Worm (Caenorhabditis elegans) whole organism, young adult: Measurements from ENCODE around the gene snt-6.

Experiments
- B0336.3 ChIP-seq: fragments of 200-800 bp; sonication (Bioruptor generic); IDR thresholded peaks from 2 replicates; pipeline ENCODE4 v1.3.6; 2022; ENCODE audit warnings: missing genetic modification characterization, missing compliant biosample characterization
- F33H1.4 ChIP-seq: fragments of 200-800 bp; sonication (Bioruptor generic); IDR thresholded peaks from 2 replicates; pipeline ENCODE4 v1.3.6; 2022; ENCODE audit warnings: missing genetic modification reagents, missing genetic modification characterization, missing compliant biosample characterization
- ceh-40 ChIP-seq: fragments of 200-800 bp; sonication (Bioruptor generic); IDR thresholded peaks from 2 replicates; pipeline ENCODE4 v1.3.6; 2022; ENCODE audit warnings: missing genetic modification characterization, missing compliant biosample characterization
- egl-18 ChIP-seq: fragments of 200-800 bp; sonication (Bioruptor generic); IDR thresholded peaks from 2 replicates; pipeline ENCODE4 v1.3.6; 2022; ENCODE audit warnings: missing genetic modification reagents, missing genetic modification characterization, missing compliant biosample characterization
- ets-4 ChIP-seq: fragments of 200-800 bp; sonication (Bioruptor generic); optimal IDR thresholded peaks from 2 replicates; lab custom pipeline; 2018; ENCODE audit warnings: mild to moderate bottlenecking, missing genetic modification characterization, missing compliant biosample characterization
- lag-1 ChIP-seq: fragments of 200-800 bp; sonication (Bioruptor generic); IDR thresholded peaks from 2 replicates; pipeline ENCODE4 v1.3.6; 2022; ENCODE audit warnings: missing genetic modification reagents, missing genetic modification characterization, missing compliant biosample characterization
- lin-40 ChIP-seq: sonication (generic microtip); optimal IDR thresholded peaks from 2 replicates; lab custom pipeline; 2016; ENCODE audit warnings: missing genetic modification characterization, mild to moderate bottlenecking, missing compliant biosample characterization, missing genotype, missing genetic modification reagents
- nfyb-1 ChIP-seq: fragments of 200-800 bp; sonication (Bioruptor generic); IDR thresholded peaks from 2 replicates; pipeline ENCODE4 v1.3.6; 2022; ENCODE audit warnings: missing genetic modification reagents, missing genetic modification characterization, missing compliant biosample characterization
- snpc-4 ChIP-seq, 5 experiments: fragments of 150-350 bp in 1 of 5; sonication (generic microtip) in 4 of 5; optimal IDR thresholded peaks; 2 replicates each; lab custom pipeline; 2014 to 2018; ENCODE audit warnings: missing genetic modification characterization in 5 of 5, missing biosample characterization in 3 of 5, antibody characterized with exemption in 2 of 5, mild to moderate bottlenecking in 2 of 5, missing compliant biosample characterization in 2 of 5, missing genotype in 2 of 5, moderate library complexity in 2 of 5, missing genetic modification reagents in 1 of 5
- unc-62 ChIP-seq: fragments of 150-350 bp; optimal IDR thresholded peaks from 2 replicates; lab custom pipeline; 2014; ENCODE audit warnings: missing biosample characterization, missing genetic modification reagents, missing genetic modification characterization
- ztf-28 ChIP-seq: fragments of 200-800 bp; sonication (Bioruptor generic); IDR thresholded peaks from 2 replicates; pipeline ENCODE4 v1.3.6; 2022; ENCODE audit warnings: missing genetic modification reagents, missing genetic modification characterization, missing compliant biosample characterization

ce11 chrII:721931-722330 is 28.1 kb downstream of the snt-6 start:
- TF ChIP-seq egl-18 (GFP tag; lab: Robert Waterston, UW) (no peak), ztf-28 (no peak), B0336.3 (GFP tag; lab: Robert Waterston, UW) (no peak), nfyb-1 (no peak), F33H1.4 (GFP tag; lab: Robert Waterston, UW) (no peak), snpc-4 (GFP tag; optimal IDR thresholded peaks at IDR 0.05; lab: Kevin White, UChicago) (no peak), snpc-4 (tag; optimal IDR thresholded peaks at IDR 0.05; lab: Kevin White, UChicago) (no peak), lin-40 (tag; lab: Kevin White, UChicago) (no peak), unc-62 (GFP tag; lab: Kevin White, UChicago) (no peak), ceh-40 (GFP tag; lab: Robert Waterston, UW) (no peak), lag-1 (no peak), ets-4 (no peak)
